Worm (Caenorhabditis elegans) whole organism, L3 larva: ENCODE results near the gene scl-9.

ENCODE experiments used
- ZK546.5 ChIP-seq: sonication (generic microtip); optimal IDR thresholded peaks from 2 replicates; lab custom pipeline; 2017; ENCODE audit warnings: missing biosample characterization, missing genetic modification characterization
- aly-2 ChIP-seq: fragments of 150-350 bp; optimal IDR thresholded peaks from 2 replicates; lab custom pipeline; 2014; ENCODE audit warnings: missing biosample characterization, missing genetic modification characterization
- ama-1 ChIP-seq: fragments of 150-350 bp; optimal IDR thresholded peaks from 2 replicates; lab custom pipeline; 2018
- ceh-28 ChIP-seq: fragments of 150-350 bp; optimal IDR thresholded peaks from 2 replicates; lab custom pipeline; 2014; ENCODE audit warnings: missing biosample characterization, missing genetic modification reagents, missing genetic modification characterization
- ceh-9 ChIP-seq: sonication (generic microtip); optimal IDR thresholded peaks from 2 replicates; lab custom pipeline; 2018; ENCODE audit warnings: missing biosample characterization, missing genetic modification characterization
- daf-12 ChIP-seq: fragments of 150-350 bp; optimal IDR thresholded peaks from 2 replicates; lab custom pipeline; 2014; ENCODE audit warnings: missing biosample characterization, missing genetic modification reagents, missing genetic modification characterization
- egl-5 ChIP-seq: fragments of 150-350 bp; optimal IDR thresholded peaks from 2 replicates; lab custom pipeline; 2017; ENCODE audit warnings: missing biosample characterization, missing genetic modification reagents, missing genetic modification characterization, inconsistent platforms
- elt-1 ChIP-seq: fragments of 150-350 bp; optimal IDR thresholded peaks from 2 replicates; lab custom pipeline; 2014; ENCODE audit warnings: missing biosample characterization, missing genetic modification characterization
- elt-2 ChIP-seq: sonication (generic microtip); optimal IDR thresholded peaks from 2 replicates; lab custom pipeline; 2016; ENCODE audit warnings: missing genetic modification reagents, mild to moderate bottlenecking, missing genetic modification characterization, missing compliant biosample characterization
- elt-3 ChIP-seq, 3 experiments: fragments of 150-350 bp in 1 of 3; sonication (generic microtip) in 2 of 3; optimal IDR thresholded peaks; 2 replicates in 2 of 3; 4 replicates in 1 of 3; lab custom pipeline; 2014 to 2017; ENCODE audit warnings: missing biosample characterization in 3 of 3, missing genetic modification characterization in 3 of 3
- eor-1 ChIP-seq, 2 experiments: fragments of 150-350 bp; optimal IDR thresholded peaks; 2 replicates each; lab custom pipeline; 2014 to 2018; ENCODE audit warnings: missing biosample characterization in 2 of 2, missing genetic modification characterization in 2 of 2
- fkh-10 ChIP-seq: sonication (generic microtip); optimal IDR thresholded peaks from 2 replicates; lab custom pipeline; 2017; ENCODE audit warnings: missing biosample characterization, missing genetic modification reagents, missing genetic modification characterization
- fkh-2 ChIP-seq: fragments of 150-350 bp; optimal IDR thresholded peaks from 2 replicates; lab custom pipeline; 2014; ENCODE audit warnings: missing biosample characterization, missing genetic modification reagents, missing genetic modification characterization
- fos-1 ChIP-seq: fragments of 150-350 bp; optimal IDR thresholded peaks from 2 replicates; lab custom pipeline; 2014; ENCODE audit warnings: missing biosample characterization, missing genetic modification characterization
- hmg-11 ChIP-seq: sonication (generic microtip); optimal IDR thresholded peaks from 2 replicates; lab custom pipeline; 2016; ENCODE audit warnings: missing genetic modification characterization, missing compliant biosample characterization
- jun-1 ChIP-seq: fragments of 150-350 bp; optimal IDR thresholded peaks from 2 replicates; lab custom pipeline; 2014; ENCODE audit warnings: missing biosample characterization, missing genetic modification reagents, missing genetic modification characterization
- lin-39 ChIP-seq: fragments of 150-350 bp; optimal IDR thresholded peaks from 2 replicates; lab custom pipeline; 2018; ENCODE audit warnings: missing biosample characterization, missing genetic modification reagents, missing genetic modification characterization
- mdl-1 ChIP-seq: fragments of 150-350 bp; optimal IDR thresholded peaks from 2 replicates; lab custom pipeline; 2014; ENCODE audit warnings: missing biosample characterization, missing genetic modification characterization
- mml-1 ChIP-seq: fragments of 150-350 bp; sonication (generic microtip); optimal IDR thresholded peaks from 3 replicates; lab custom pipeline; 2014; ENCODE audit warnings: missing biosample characterization, missing genetic modification characterization
- nfya-1 ChIP-seq: sonication (generic microtip); optimal IDR thresholded peaks from 2 replicates; lab custom pipeline; 2017; ENCODE audit warnings: missing genetic modification characterization, mild to moderate bottlenecking, missing compliant biosample characterization, antibody characterized with exemption, moderate library complexity; ENCODE audit not compliant: insufficient read depth
- nhr-12 ChIP-seq: fragments of 150-350 bp; optimal IDR thresholded peaks from 2 replicates; lab custom pipeline; 2014; ENCODE audit warnings: missing biosample characterization, missing genetic modification characterization
- nhr-23 ChIP-seq: fragments of 150-350 bp; optimal IDR thresholded peaks from 2 replicates; lab custom pipeline; 2014; ENCODE audit warnings: missing biosample characterization, missing genetic modification reagents, missing genetic modification characterization
- nhr-237 ChIP-seq: fragments of 150-350 bp; optimal IDR thresholded peaks from 2 replicates; lab custom pipeline; 2014; ENCODE audit warnings: missing biosample characterization, missing genetic modification characterization
- nhr-25 ChIP-seq: sonication (generic microtip); optimal IDR thresholded peaks from 2 replicates; lab custom pipeline; 2017; ENCODE audit warnings: missing biosample characterization, missing genetic modification characterization
- nhr-28 ChIP-seq: fragments of 150-350 bp; optimal IDR thresholded peaks from 2 replicates; lab custom pipeline; 2014; ENCODE audit warnings: missing biosample characterization, missing genetic modification characterization
- nhr-43 ChIP-seq: sonication (generic microtip); optimal IDR thresholded peaks from 2 replicates; lab custom pipeline; 2016; ENCODE audit warnings: mild to moderate bottlenecking, missing genetic modification characterization, missing compliant biosample characterization; ENCODE audit not compliant: poor library complexity, severe bottlenecking
- nhr-67 ChIP-seq: fragments of 150-350 bp; optimal IDR thresholded peaks from 2 replicates; lab custom pipeline; 2014; ENCODE audit warnings: missing biosample characterization, missing genetic modification characterization
- nhr-76 ChIP-seq: fragments of 150-350 bp; sonication (generic microtip); optimal IDR thresholded peaks from 5 replicates; lab custom pipeline; 2014; ENCODE audit warnings: missing biosample characterization, missing genetic modification characterization
- nhr-77 ChIP-seq: fragments of 150-350 bp; optimal IDR thresholded peaks from 2 replicates; lab custom pipeline; 2014; ENCODE audit warnings: missing biosample characterization, missing genetic modification characterization
- pha-4 ChIP-seq: fragments of 150-350 bp; optimal IDR thresholded peaks from 2 replicates; lab custom pipeline; 2014; ENCODE audit warnings: missing biosample characterization, missing genetic modification reagents, missing genetic modification characterization
- pqm-1 ChIP-seq: fragments of 150-350 bp; optimal IDR thresholded peaks from 2 replicates; lab custom pipeline; 2017; ENCODE audit warnings: missing biosample characterization, missing genetic modification characterization, inconsistent platforms
- sea-2 ChIP-seq: fragments of 150-350 bp; sonication (generic microtip); optimal IDR thresholded peaks from 4 replicates; lab custom pipeline; 2014; ENCODE audit warnings: missing biosample characterization, missing genetic modification reagents, missing genetic modification characterization
- skn-1 ChIP-seq: fragments of 150-350 bp; optimal IDR thresholded peaks from 2 replicates; lab custom pipeline; 2014; ENCODE audit warnings: missing biosample characterization, missing genetic modification characterization
- snpc-4 ChIP-seq: fragments of 150-350 bp; optimal IDR thresholded peaks from 2 replicates; lab custom pipeline; 2014; ENCODE audit warnings: missing biosample characterization, missing genetic modification characterization
- unc-62 ChIP-seq: fragments of 150-350 bp; sonication (generic microtip); optimal IDR thresholded peaks from 4 replicates; lab custom pipeline; 2014; ENCODE audit warnings: missing biosample characterization, missing genetic modification reagents, missing genetic modification characterization
- zag-1 ChIP-seq: fragments of 150-350 bp; optimal IDR thresholded peaks from 2 replicates; lab custom pipeline; 2014; ENCODE audit warnings: missing biosample characterization, missing genetic modification characterization
- ztf-11 ChIP-seq: fragments of 150-350 bp; optimal IDR thresholded peaks from 2 replicates; lab custom pipeline; 2014; ENCODE audit warnings: missing biosample characterization, missing genetic modification characterization

scl-9 gene

ce11 chrIV:13030467-13031299 lies 16.3 kb upstream of the scl-9 start:
- TF ChIP-seq nhr-77 (tag; lab: Kevin White, UChicago) (no peak), ceh-9 (tag; lab: Kevin White, UChicago) (no peak), elt-3 (tag; optimal IDR thresholded peaks at IDR 0.05; lab: Kevin White, UChicago) (no peak), ama-1 (lab: Kevin White, UChicago) (no peak), nhr-67 (tag; lab: Kevin White, UChicago) (no peak), nhr-25 (peak; percentile 54), nhr-28 (tag; lab: Kevin White, UChicago) (no peak), egl-5 (tag; lab: Kevin White, UChicago) (no peak), unc-62 (GFP tag; lab: Kevin White, UChicago) (no peak), fkh-10 (GFP tag; lab: Kevin White, UChicago) (no peak), nhr-23 (no peak), nfya-1 (peak; percentile 18), pha-4 (tag; lab: Kevin White, UChicago) (peak; percentile 15), fos-1 (tag; lab: Kevin White, UChicago) (no peak), sea-2 (no peak), ztf-11 (no peak)
- TF ChIP-seq, all 47 proteins: peak for 3

- TF ChIP-seq skn-1 (no peak), pqm-1 (tag; lab: Kevin White, UChicago) (peak; percentile 43), fos-1 (tag; lab: Kevin White, UChicago) (no peak), nhr-23 (no peak), aly-2 (tag; lab: Kevin White, UChicago) (no peak), mml-1 (tag; lab: Kevin White, UChicago) (no peak), nhr-77 (tag; lab: Kevin White, UChicago) (no peak), nfya-1 (no peak), fkh-2 (no peak), hmg-11 (tag; lab: Kevin White, UChicago) (no peak), jun-1 (no peak), ztf-11 (no peak), elt-2 (peak; percentile 59), elt-3 (tag; optimal IDR thresholded peaks at IDR 0.05; lab: Kevin White, UChicago) (no peak), unc-62 (GFP tag; lab: Kevin White, UChicago) (no peak), snpc-4 (no peak), pha-4 (tag; lab: Kevin White, UChicago) (peak; percentile 64), ama-1 (lab: Kevin White, UChicago) (no peak), nhr-76 (no peak), ceh-9 (tag; lab: Kevin White, UChicago) (no peak), zag-1 (tag; lab: Kevin White, UChicago) (no peak)
These were observed 14.8 kb upstream of the scl-9 start for ce11 chrIV:13032153-13032552.

- no peak for TF ChIP-seq nhr-28 (tag; lab: Kevin White, UChicago)
- no peak for TF ChIP-seq eor-1 (tag; optimal IDR thresholded peaks at IDR 0.05; lab: Kevin White, UChicago)
- TF ChIP-seq lin-39 (tag; lab: Kevin White, UChicago), result no peak
- TF ChIP-seq mdl-1, result no peak
- TF ChIP-seq zag-1 (tag; lab: Kevin White, UChicago), result no peak
- no peak for TF ChIP-seq nhr-76
- TF ChIP-seq nhr-25, result no peak
- TF ChIP-seq nhr-12 (tag; lab: Kevin White, UChicago), result no peak
- TF ChIP-seq ceh-9 (tag; lab: Kevin White, UChicago), result no peak
- TF ChIP-seq jun-1, result no peak
- TF ChIP-seq nhr-67 (tag; lab: Kevin White, UChicago), result no peak
- no peak for TF ChIP-seq nhr-237 (tag; lab: Kevin White, UChicago)
- TF ChIP-seq aly-2 (tag; lab: Kevin White, UChicago), result no peak
- TF ChIP-seq ceh-28 (tag; lab: Kevin White, UChicago), result no peak
- no peak for TF ChIP-seq mml-1 (tag; lab: Kevin White, UChicago)
- no peak for TF ChIP-seq ZK546.5 (tag; lab: Kevin White, UChicago)
- TF ChIP-seq hmg-11 (tag; lab: Kevin White, UChicago), result no peak
- no peak for TF ChIP-seq daf-12 (tag; lab: Kevin White, UChicago)
- TF ChIP-seq pqm-1 (tag; lab: Kevin White, UChicago), result no peak
- TF ChIP-seq, all 47 proteins: peak for 0
These were observed 13.4 kb upstream of the scl-9 start for ce11 chrIV:13033516-13033915.

ce11 chrIV:13035302-13035701 lies 11.6 kb upstream of the scl-9 start:
- no peak for TF ChIP-seq aly-2 (tag; lab: Kevin White, UChicago)
- TF ChIP-seq ama-1 (lab: Kevin White, UChicago), result peak; percentile 25
- TF ChIP-seq zag-1 (tag; lab: Kevin White, UChicago), result no peak
- TF ChIP-seq nhr-77 (tag; lab: Kevin White, UChicago), result no peak
- no peak for TF ChIP-seq elt-1 (tag; lab: Kevin White, UChicago)
- TF ChIP-seq nhr-43 (tag; lab: Kevin White, UChicago), result no peak
- TF ChIP-seq, all 47 proteins: peak for 1
